Worm (Caenorhabditis elegans) whole organism, L3 larva: Measurements from ENCODE around the gene W03B1.5.

Experiments
- R02D3.7 ChIP-seq: fragments of 150-350 bp; optimal IDR thresholded peaks from 2 replicates; lab custom pipeline; 2014; ENCODE audit warnings: missing biosample characterization, missing genetic modification characterization
- ZK546.5 ChIP-seq: sonication (generic microtip); optimal IDR thresholded peaks from 2 replicates; lab custom pipeline; 2017; ENCODE audit warnings: missing biosample characterization, missing genetic modification characterization
- aly-2 ChIP-seq: fragments of 150-350 bp; optimal IDR thresholded peaks from 2 replicates; lab custom pipeline; 2014; ENCODE audit warnings: missing biosample characterization, missing genetic modification characterization
- ama-1 ChIP-seq: fragments of 150-350 bp; optimal IDR thresholded peaks from 2 replicates; lab custom pipeline; 2018
- ceh-16 ChIP-seq: sonication (generic microtip); optimal IDR thresholded peaks from 2 replicates; lab custom pipeline; 2017; ENCODE audit warnings: missing biosample characterization, missing genetic modification characterization
- ceh-28 ChIP-seq: fragments of 150-350 bp; optimal IDR thresholded peaks from 2 replicates; lab custom pipeline; 2014; ENCODE audit warnings: missing biosample characterization, missing genetic modification reagents, missing genetic modification characterization
- ceh-9 ChIP-seq: sonication (generic microtip); optimal IDR thresholded peaks from 2 replicates; lab custom pipeline; 2018; ENCODE audit warnings: missing biosample characterization, missing genetic modification characterization
- daf-12 ChIP-seq: fragments of 150-350 bp; optimal IDR thresholded peaks from 2 replicates; lab custom pipeline; 2014; ENCODE audit warnings: missing biosample characterization, missing genetic modification reagents, missing genetic modification characterization
- egl-27 ChIP-seq: sonication (generic microtip); optimal IDR thresholded peaks from 4 replicates; lab custom pipeline; 2017; ENCODE audit warnings: missing biosample characterization, missing genetic modification reagents, missing genetic modification characterization
- egl-5 ChIP-seq: fragments of 150-350 bp; optimal IDR thresholded peaks from 2 replicates; lab custom pipeline; 2017; ENCODE audit warnings: missing biosample characterization, missing genetic modification reagents, missing genetic modification characterization, inconsistent platforms
- elt-1 ChIP-seq: fragments of 150-350 bp; optimal IDR thresholded peaks from 2 replicates; lab custom pipeline; 2014; ENCODE audit warnings: missing biosample characterization, missing genetic modification characterization
- elt-2 ChIP-seq: sonication (generic microtip); optimal IDR thresholded peaks from 2 replicates; lab custom pipeline; 2016; ENCODE audit warnings: missing genetic modification reagents, mild to moderate bottlenecking, missing genetic modification characterization, missing compliant biosample characterization
- eor-1 ChIP-seq, 2 experiments: fragments of 150-350 bp; optimal IDR thresholded peaks; 2 replicates each; lab custom pipeline; 2014 to 2018; ENCODE audit warnings: missing biosample characterization in 2 of 2, missing genetic modification characterization in 2 of 2
- fkh-2 ChIP-seq: fragments of 150-350 bp; optimal IDR thresholded peaks from 2 replicates; lab custom pipeline; 2014; ENCODE audit warnings: missing biosample characterization, missing genetic modification reagents, missing genetic modification characterization
- fos-1 ChIP-seq: fragments of 150-350 bp; optimal IDR thresholded peaks from 2 replicates; lab custom pipeline; 2014; ENCODE audit warnings: missing biosample characterization, missing genetic modification characterization
- jun-1 ChIP-seq: fragments of 150-350 bp; optimal IDR thresholded peaks from 2 replicates; lab custom pipeline; 2014; ENCODE audit warnings: missing biosample characterization, missing genetic modification reagents, missing genetic modification characterization
- lin-15B ChIP-seq: fragments of 150-350 bp; optimal IDR thresholded peaks from 2 replicates; lab custom pipeline; 2014; ENCODE audit warnings: missing biosample characterization, missing genetic modification characterization
- lin-39 ChIP-seq: fragments of 150-350 bp; optimal IDR thresholded peaks from 2 replicates; lab custom pipeline; 2018; ENCODE audit warnings: missing biosample characterization, missing genetic modification reagents, missing genetic modification characterization
- lsy-12 ChIP-seq: sonication (generic microtip); optimal IDR thresholded peaks from 2 replicates; lab custom pipeline; 2016; ENCODE audit warnings: mild to moderate bottlenecking, missing genetic modification characterization, missing compliant biosample characterization
- mdl-1 ChIP-seq: fragments of 150-350 bp; optimal IDR thresholded peaks from 2 replicates; lab custom pipeline; 2014; ENCODE audit warnings: missing biosample characterization, missing genetic modification characterization
- mml-1 ChIP-seq: fragments of 150-350 bp; sonication (generic microtip); optimal IDR thresholded peaks from 3 replicates; lab custom pipeline; 2014; ENCODE audit warnings: missing biosample characterization, missing genetic modification characterization
- nfya-1 ChIP-seq: sonication (generic microtip); optimal IDR thresholded peaks from 2 replicates; lab custom pipeline; 2017; ENCODE audit warnings: missing genetic modification characterization, mild to moderate bottlenecking, missing compliant biosample characterization, antibody characterized with exemption, moderate library complexity; ENCODE audit not compliant: insufficient read depth
- nhr-12 ChIP-seq: fragments of 150-350 bp; optimal IDR thresholded peaks from 2 replicates; lab custom pipeline; 2014; ENCODE audit warnings: missing biosample characterization, missing genetic modification characterization
- nhr-23 ChIP-seq: fragments of 150-350 bp; optimal IDR thresholded peaks from 2 replicates; lab custom pipeline; 2014; ENCODE audit warnings: missing biosample characterization, missing genetic modification reagents, missing genetic modification characterization
- nhr-237 ChIP-seq: fragments of 150-350 bp; optimal IDR thresholded peaks from 2 replicates; lab custom pipeline; 2014; ENCODE audit warnings: missing biosample characterization, missing genetic modification characterization
- nhr-25 ChIP-seq: sonication (generic microtip); optimal IDR thresholded peaks from 2 replicates; lab custom pipeline; 2017; ENCODE audit warnings: missing biosample characterization, missing genetic modification characterization
- nhr-43 ChIP-seq: sonication (generic microtip); optimal IDR thresholded peaks from 2 replicates; lab custom pipeline; 2016; ENCODE audit warnings: mild to moderate bottlenecking, missing genetic modification characterization, missing compliant biosample characterization; ENCODE audit not compliant: poor library complexity, severe bottlenecking
- nhr-76 ChIP-seq: fragments of 150-350 bp; sonication (generic microtip); optimal IDR thresholded peaks from 5 replicates; lab custom pipeline; 2014; ENCODE audit warnings: missing biosample characterization, missing genetic modification characterization
- nhr-77 ChIP-seq: fragments of 150-350 bp; optimal IDR thresholded peaks from 2 replicates; lab custom pipeline; 2014; ENCODE audit warnings: missing biosample characterization, missing genetic modification characterization
- pha-4 ChIP-seq: fragments of 150-350 bp; optimal IDR thresholded peaks from 2 replicates; lab custom pipeline; 2014; ENCODE audit warnings: missing biosample characterization, missing genetic modification reagents, missing genetic modification characterization
- pqm-1 ChIP-seq: fragments of 150-350 bp; optimal IDR thresholded peaks from 2 replicates; lab custom pipeline; 2017; ENCODE audit warnings: missing biosample characterization, missing genetic modification characterization, inconsistent platforms
- snpc-4 ChIP-seq: fragments of 150-350 bp; optimal IDR thresholded peaks from 2 replicates; lab custom pipeline; 2014; ENCODE audit warnings: missing biosample characterization, missing genetic modification characterization
- tbx-2 ChIP-seq: sonication (generic microtip); optimal IDR thresholded peaks from 2 replicates; lab custom pipeline; 2016; ENCODE audit warnings: mild to moderate bottlenecking, missing genetic modification characterization, missing compliant biosample characterization
- unc-62 ChIP-seq: fragments of 150-350 bp; sonication (generic microtip); optimal IDR thresholded peaks from 4 replicates; lab custom pipeline; 2014; ENCODE audit warnings: missing biosample characterization, missing genetic modification reagents, missing genetic modification characterization
- ztf-4 ChIP-seq: fragments of 150-350 bp; optimal IDR thresholded peaks from 2 replicates; lab custom pipeline; 2014; ENCODE audit warnings: missing biosample characterization, missing genetic modification characterization

Gene W03B1.5

DNA sequence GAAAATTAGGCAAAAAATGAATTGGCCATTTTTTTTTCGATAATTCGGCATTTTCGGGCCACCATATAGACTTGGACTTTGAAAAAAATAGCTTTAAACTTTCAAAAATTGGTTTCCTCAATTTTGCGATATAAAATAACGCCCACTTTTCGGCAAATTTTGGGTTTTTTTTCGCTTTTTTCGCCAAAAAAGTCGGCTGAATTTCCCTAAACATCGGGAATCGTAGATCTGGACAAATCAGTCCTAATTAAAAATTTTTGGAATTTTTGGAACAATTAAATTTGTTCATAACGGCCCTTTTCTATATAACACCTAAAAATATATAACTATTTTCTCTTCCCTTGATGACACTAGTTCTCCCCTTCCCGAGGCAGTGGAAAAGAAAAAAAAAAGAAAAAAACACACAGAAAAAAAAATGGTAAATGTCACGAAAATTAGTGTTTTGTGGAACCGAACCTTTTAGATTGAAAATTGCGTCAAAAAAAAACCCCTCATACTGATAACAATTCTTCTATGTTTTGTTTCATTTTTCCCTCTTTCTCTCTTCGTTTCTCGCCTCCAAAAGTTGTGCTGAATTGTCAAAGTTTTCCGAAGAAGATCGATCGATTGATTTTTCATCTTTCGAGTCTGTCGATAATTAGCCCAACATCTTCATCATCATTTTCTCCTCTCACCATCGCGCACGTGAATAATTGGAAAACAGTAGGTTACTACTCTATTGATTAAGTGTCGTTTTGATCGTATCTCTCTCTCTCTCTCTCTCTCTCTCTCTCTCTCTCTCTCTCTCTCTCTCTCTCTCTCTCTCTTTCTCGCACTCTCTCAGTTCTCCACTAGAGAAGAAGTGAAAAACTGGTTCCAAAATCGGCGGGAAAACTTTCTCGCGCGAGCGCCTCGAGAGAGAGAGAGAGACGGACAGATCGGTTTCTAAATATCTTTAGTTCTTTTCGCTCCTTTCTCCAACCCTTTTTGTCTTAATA lies 52.4 kb downstream of the W03B1.5 start, which contains the start of gene Y24D9A.6:
Gene Y24D9A.6, minus strand, starts transcription at position 51 of the 977 bp plus-strand sequence.
- TF ChIP-seq mdl-1 (tag; lab: Kevin White, UChicago) (peak; percentile 83), elt-2 (tag; lab: Kevin White, UChicago) (peak; percentile 36), snpc-4 (tag; lab: Kevin White, UChicago) (no peak), ceh-28 (tag; lab: Kevin White, UChicago) (peak; percentile 91), nhr-25 (tag; lab: Kevin White, UChicago) (peak; percentile 97), egl-27 (tag; lab: Kevin White, UChicago) (no peak), mml-1 (tag; lab: Kevin White, UChicago) (peak; percentile 4), nhr-23 (tag; lab: Kevin White, UChicago) (peak; percentile 98), egl-5 (tag; lab: Kevin White, UChicago) (no peak), nhr-77 (tag; lab: Kevin White, UChicago) (no peak), fos-1 (tag; lab: Kevin White, UChicago) (no peak), ceh-16 (peak; percentile 45), lin-39 (peak; percentile 7), ama-1 (lab: Kevin White, UChicago) (no peak), nhr-43 (tag; lab: Kevin White, UChicago) (peak; percentile 80), eor-1 (tag; optimal IDR thresholded peaks at IDR 0.05; lab: Kevin White, UChicago) (no peak), elt-1 (tag; lab: Kevin White, UChicago) (peak; percentile 79), jun-1 (tag; lab: Kevin White, UChicago) (peak; percentile 49), nhr-237 (no peak), fkh-2 (tag; lab: Kevin White, UChicago) (no peak), daf-12 (tag; lab: Kevin White, UChicago) (no peak), ZK546.5 (tag; lab: Kevin White, UChicago) (no peak), ceh-9 (tag; lab: Kevin White, UChicago) (no peak), aly-2 (no peak), pha-4 (tag; lab: Kevin White, UChicago) (peak; percentile 46), ztf-4 (tag; lab: Kevin White, UChicago) (no peak), lsy-12 (peak; percentile 66), pqm-1 (tag; lab: Kevin White, UChicago) (no peak), R02D3.7 (tag; lab: Kevin White, UChicago) (peak; percentile 34), nhr-76 (tag; lab: Kevin White, UChicago) (no peak), tbx-2 (no peak), unc-62 (GFP tag; lab: Kevin White, UChicago) (peak; percentile 67), nfya-1 (tag; lab: Kevin White, UChicago) (peak; percentile 63), lin-15B (peak; percentile 28), nhr-12 (tag; lab: Kevin White, UChicago) (no peak)
